Worm (Caenorhabditis elegans): ENCODE results near the gene C53C11.5.

- TF ChIP-seq elt-3 (tag; optimal IDR thresholded peaks at IDR 0.05) = no peak
- TF ChIP-seq pha-4 (tag; optimal IDR thresholded peaks at IDR 0.05) = no peak
- no peak for TF ChIP-seq ztf-4 (tag; optimal IDR thresholded peaks at IDR 0.05)
- no peak for TF ChIP-seq unc-39 (tag; optimal IDR thresholded peaks at IDR 0.05)
- no peak for TF ChIP-seq ceh-82 (tag; optimal IDR thresholded peaks at IDR 0.05)
- TF ChIP-seq ztf-11 (tag; optimal IDR thresholded peaks at IDR 0.05) = no peak
- no peak for TF ChIP-seq ceh-28 (tag; optimal IDR thresholded peaks at IDR 0.05)
- TF ChIP-seq pqm-1 (tag; optimal IDR thresholded peaks at IDR 0.05) = no peak
- no peak for TF ChIP-seq elt-2 (tag; optimal IDR thresholded peaks at IDR 0.05)
- TF ChIP-seq nhr-76 (tag; optimal IDR thresholded peaks at IDR 0.05) = no peak
- no peak for TF ChIP-seq lin-15B (tag; optimal IDR thresholded peaks at IDR 0.05)
- no peak for TF ChIP-seq elt-1 (tag; optimal IDR thresholded peaks at IDR 0.05)
Measured at ce11 chrX:17294728-17295127, 39.1 kb upstream of the C53C11.5 start, which contains the start of gene C33E10.8.

Measured in whole organism, L3 larva.